Worm (Caenorhabditis elegans) whole organism, L4/young adult: ENCODE data around the gene sre-27.

Experiments
- W03F9.2 ChIP-seq: fragments of 150-350 bp; optimal IDR thresholded peaks from 2 replicates; lab custom pipeline; 2014; ENCODE audit warnings: missing biosample characterization, missing genetic modification characterization
- dao-5 ChIP-seq: sonication (generic microtip); optimal IDR thresholded peaks from 2 replicates; lab custom pipeline; 2016; ENCODE audit warnings: missing genotype, missing genetic modification characterization, moderate library complexity, missing compliant biosample characterization
- him-1 ChIP-seq: sonication (generic microtip); optimal IDR thresholded peaks from 2 replicates; lab custom pipeline; 2016; ENCODE audit warnings: missing genotype, missing genetic modification reagents, missing genetic modification characterization, missing compliant biosample characterization

Gene sre-27

ce11 chrII:12373921-12374320, 43.5 kb downstream of the sre-27 start:
- TF ChIP-seq dao-5 (tag; lab: Kevin White, UChicago) (no peak), W03F9.2 (tag; lab: Kevin White, UChicago) (no peak), him-1 (tag; lab: Kevin White, UChicago) (no peak)

- no peak for TF ChIP-seq him-1 (tag; lab: Kevin White, UChicago)
- TF ChIP-seq dao-5 (tag; lab: Kevin White, UChicago) = no peak
- TF ChIP-seq W03F9.2 (tag; lab: Kevin White, UChicago) = no peak
These were observed 48.2 kb downstream of the sre-27 start for ce11 chrII:12369202-12369601.
